Worm (Caenorhabditis elegans): ENCODE data around the gene cdr-3.

Gene cdr-3

DNA sequence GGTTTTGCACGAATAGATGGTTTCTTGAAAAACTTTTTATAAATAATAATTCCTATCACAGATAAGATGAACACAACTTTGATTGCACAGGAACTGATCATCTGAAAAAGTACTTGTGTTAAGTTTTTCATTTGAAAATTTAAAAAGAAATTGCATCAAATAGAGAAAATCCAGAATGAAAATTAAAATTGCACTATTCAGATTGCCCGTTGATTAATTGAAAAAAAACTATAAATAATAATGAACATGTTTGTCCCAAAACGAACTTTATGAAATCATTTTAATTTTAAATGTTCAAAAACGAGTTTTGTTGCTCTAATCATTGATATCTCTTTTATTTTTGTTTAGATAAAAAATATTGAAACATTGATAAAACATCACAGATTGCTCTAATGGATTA lies at the start of gene cdr-3:
Gene cdr-3 (minus strand): TSS at position 101 of the 400 bp plus-strand sequence.
- TF ChIP-seq ZK546.5 (tag; optimal IDR thresholded peaks at IDR 0.05) (no peak), sea-2 (GFP tag; optimal IDR thresholded peaks at IDR 0.05) (no peak), nhr-76 (tag; optimal IDR thresholded peaks at IDR 0.05) (no peak), daf-12 (tag; optimal IDR thresholded peaks at IDR 0.05) (no peak), egl-5 (tag; optimal IDR thresholded peaks at IDR 0.05) (no peak), ztf-11 (tag; optimal IDR thresholded peaks at IDR 0.05) (no peak), nhr-11 (tag; optimal IDR thresholded peaks at IDR 0.05) (no peak), tbx-2 (tag; optimal IDR thresholded peaks at IDR 0.05) (no peak), nhr-28 (tag; optimal IDR thresholded peaks at IDR 0.05) (no peak), hmg-11 (tag; optimal IDR thresholded peaks at IDR 0.05) (no peak), elt-2 (tag; optimal IDR thresholded peaks at IDR 0.05) (no peak), mml-1 (tag; optimal IDR thresholded peaks at IDR 0.05) (no peak), ceh-28 (tag; optimal IDR thresholded peaks at IDR 0.05) (no peak), skn-1 (tag; optimal IDR thresholded peaks at IDR 0.05) (no peak)

DNA sequence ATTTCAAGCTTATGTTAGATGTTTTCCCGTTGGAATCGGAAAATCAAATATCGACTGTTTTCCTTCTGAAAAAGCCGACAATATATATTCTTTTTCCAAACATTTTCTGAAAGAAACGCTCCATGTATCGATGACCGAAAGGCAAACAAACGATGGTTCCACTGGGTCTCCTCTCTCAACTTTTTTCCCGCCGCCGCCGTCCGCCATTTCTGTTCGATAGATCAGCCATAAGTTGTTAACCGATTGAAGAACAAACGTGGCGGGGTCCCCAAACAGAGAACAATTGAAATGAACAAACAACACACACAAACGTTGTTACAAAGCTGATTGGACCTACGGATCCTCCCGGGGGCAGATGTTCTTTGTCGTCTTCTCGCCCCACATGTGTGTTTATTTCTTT lies 49.5 kb upstream of the cdr-3 start:
- no peak for TF ChIP-seq hmg-11 (tag; optimal IDR thresholded peaks at IDR 0.05)
- TF ChIP-seq aly-2 (tag; optimal IDR thresholded peaks at IDR 0.05): no peak
- TF ChIP-seq pha-4 (tag; optimal IDR thresholded peaks at IDR 0.05): peak; percentile 82
- no peak for TF ChIP-seq pqm-1 (tag; optimal IDR thresholded peaks at IDR 0.05)
- TF ChIP-seq tbx-2 (tag; optimal IDR thresholded peaks at IDR 0.05): no peak
- TF ChIP-seq lsy-12 (tag; optimal IDR thresholded peaks at IDR 0.05): no peak

DNA sequence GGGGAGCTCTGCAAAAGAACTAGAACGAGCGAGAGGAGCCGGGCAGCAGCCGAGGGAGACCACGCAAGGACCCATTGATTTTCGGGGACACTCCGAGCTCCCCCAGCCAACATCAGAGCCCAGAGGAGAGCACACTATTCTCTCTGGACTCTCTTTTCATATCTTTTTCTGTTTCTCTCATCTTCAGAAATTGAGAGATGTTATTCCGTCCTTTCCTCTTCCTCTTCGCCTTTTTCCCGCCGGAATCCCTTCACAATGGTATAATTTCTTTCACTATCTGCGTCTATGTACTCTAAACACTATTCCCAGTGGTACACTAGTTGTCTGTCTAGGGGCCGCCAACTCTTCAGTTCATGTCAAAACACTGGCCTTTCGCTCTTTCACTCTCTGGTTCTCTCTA lies 48.2 kb upstream of the cdr-3 start:
- TF ChIP-seq tbx-2 (tag; optimal IDR thresholded peaks at IDR 0.05) (peak; percentile 81), skn-1 (tag; optimal IDR thresholded peaks at IDR 0.05) (no peak), unc-39 (tag; optimal IDR thresholded peaks at IDR 0.05) (no peak), lsy-12 (tag; optimal IDR thresholded peaks at IDR 0.05) (peak; percentile 69), pha-4 (tag; optimal IDR thresholded peaks at IDR 0.05) (peak; percentile 57), daf-12 (tag; optimal IDR thresholded peaks at IDR 0.05) (no peak), nhr-23 (tag; optimal IDR thresholded peaks at IDR 0.05) (peak; percentile 82), egl-5 (tag; optimal IDR thresholded peaks at IDR 0.05) (peak; percentile 83), elt-1 (tag; optimal IDR thresholded peaks at IDR 0.05) (peak; percentile 34), ceh-28 (tag; optimal IDR thresholded peaks at IDR 0.05) (peak; percentile 72), sea-2 (GFP tag; optimal IDR thresholded peaks at IDR 0.05) (no peak), jun-1 (tag; optimal IDR thresholded peaks at IDR 0.05) (peak; percentile 48), hmg-11 (tag; optimal IDR thresholded peaks at IDR 0.05) (peak; percentile 95), zag-1 (tag; optimal IDR thresholded peaks at IDR 0.05) (peak; percentile 41), ama-1 (optimal IDR thresholded peaks at IDR 0.05) (peak; percentile 32), R02D3.7 (tag; optimal IDR thresholded peaks at IDR 0.05) (peak; percentile 24), nhr-77 (tag; optimal IDR thresholded peaks at IDR 0.05) (no peak), lin-15B (tag; optimal IDR thresholded peaks at IDR 0.05) (peak; percentile 61), snpc-4 (tag; optimal IDR thresholded peaks at IDR 0.05) (peak; percentile 75), ceh-16 (tag; optimal IDR thresholded peaks at IDR 0.05) (no peak), fkh-10 (GFP tag; optimal IDR thresholded peaks at IDR 0.05) (peak; percentile 94), nhr-25 (tag; optimal IDR thresholded peaks at IDR 0.05) (peak; percentile 41), elt-2 (tag; optimal IDR thresholded peaks at IDR 0.05) (no peak), nhr-11 (tag; optimal IDR thresholded peaks at IDR 0.05) (peak; percentile 26), nhr-237 (tag; optimal IDR thresholded peaks at IDR 0.05) (no peak), ceh-82 (tag; optimal IDR thresholded peaks at IDR 0.05) (peak; percentile 58), nhr-43 (tag; optimal IDR thresholded peaks at IDR 0.05; ENCODE audit: poor library complexity, severe bottlenecking) (peak; percentile 49), nfya-1 (tag; optimal IDR thresholded peaks at IDR 0.05; ENCODE audit: insufficient read depth) (peak; percentile 76), lin-39 (tag; optimal IDR thresholded peaks at IDR 0.05) (peak; percentile 81)

DNA sequence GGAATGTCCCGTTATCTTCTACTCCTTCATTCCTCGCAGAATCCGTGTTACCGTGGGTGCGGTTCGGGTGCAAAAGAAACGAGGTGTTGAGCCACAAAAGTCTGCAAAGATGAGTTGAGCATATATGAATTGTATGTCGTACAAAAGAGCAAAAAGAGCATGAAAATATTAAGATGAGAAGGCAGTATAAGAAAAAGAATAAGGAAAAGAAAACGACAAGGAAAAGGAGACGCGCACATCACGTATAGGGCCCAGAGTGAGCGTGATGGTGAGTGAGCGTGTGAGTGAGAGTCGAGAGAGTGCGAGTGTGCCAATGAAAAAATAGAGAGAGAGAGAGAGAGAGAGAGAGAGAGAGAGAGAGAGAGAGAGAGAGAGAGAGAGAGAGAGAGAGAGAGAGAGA lies 45.7 kb upstream of the cdr-3 start, which contains the start of gene egl-10:
Gene egl-10 (minus strand): TSS at position 101 of the 400 bp plus-strand sequence.
- TF ChIP-seq nhr-23 (tag; optimal IDR thresholded peaks at IDR 0.05) (no peak), nhr-77 (tag; optimal IDR thresholded peaks at IDR 0.05) (no peak), daf-12 (tag; optimal IDR thresholded peaks at IDR 0.05) (no peak), ceh-82 (tag; optimal IDR thresholded peaks at IDR 0.05) (no peak), hmg-11 (tag; optimal IDR thresholded peaks at IDR 0.05) (no peak), unc-62 (GFP tag; optimal IDR thresholded peaks at IDR 0.05) (no peak), sea-2 (GFP tag; optimal IDR thresholded peaks at IDR 0.05) (no peak), pha-4 (tag; optimal IDR thresholded peaks at IDR 0.05) (peak; percentile 27), nfya-1 (tag; optimal IDR thresholded peaks at IDR 0.05; ENCODE audit: insufficient read depth) (peak; percentile 19)

Measured in whole organism, L3 larva.